Worm (Caenorhabditis elegans): Measurements from ENCODE around the gene scc-3.

scc-3 gene

ce11 chrV:12741684-12742083 lies 22.1 kb upstream of the scc-3 start, which contains the start of gene hrg-7:
hrg-7 (plus strand) TSS chrV:12742041.
- no peak for TF ChIP-seq dao-5 (tag; optimal IDR thresholded peaks at IDR 0.05)
- TF ChIP-seq him-1 (tag; optimal IDR thresholded peaks at IDR 0.05) = no peak
- TF ChIP-seq W03F9.2 (tag; optimal IDR thresholded peaks at IDR 0.05) = no peak

ce11 chrV:12743778-12744502 lies 19.8 kb upstream of the scc-3 start:
- TF ChIP-seq W03F9.2 (tag; optimal IDR thresholded peaks at IDR 0.05) (no peak), dao-5 (tag; optimal IDR thresholded peaks at IDR 0.05) (no peak), him-1 (tag; optimal IDR thresholded peaks at IDR 0.05) (no peak)

- TF ChIP-seq W03F9.2 (tag; optimal IDR thresholded peaks at IDR 0.05) (no peak), dao-5 (tag; optimal IDR thresholded peaks at IDR 0.05) (no peak), him-1 (tag; optimal IDR thresholded peaks at IDR 0.05) (no peak)
These were observed 18.8 kb upstream of the scc-3 start, which contains the start of gene C15C8.7 for ce11 chrV:12744979-12745378. C15C8.7 (minus strand) TSS chrV:12745050.

ce11 chrV:12747431-12747830 lies 16.3 kb upstream of the scc-3 start, which contains the start of gene C15C8.4:
C15C8.4 (minus strand) TSS chrV:12747463.
- TF ChIP-seq W03F9.2 (tag; optimal IDR thresholded peaks at IDR 0.05) (no peak), him-1 (tag; optimal IDR thresholded peaks at IDR 0.05) (no peak), dao-5 (tag; optimal IDR thresholded peaks at IDR 0.05) (no peak)

ce11 chrV:12747856-12748255 lies 15.9 kb upstream of the scc-3 start, which contains the start of gene C15C8.5:
C15C8.5 (plus strand) TSS chrV:12748007.
- no peak for TF ChIP-seq him-1 (tag; optimal IDR thresholded peaks at IDR 0.05)

- TF ChIP-seq dao-5 (tag; optimal IDR thresholded peaks at IDR 0.05) (no peak), W03F9.2 (tag; optimal IDR thresholded peaks at IDR 0.05) (no peak), him-1 (tag; optimal IDR thresholded peaks at IDR 0.05) (no peak)
These were observed 14.2 kb upstream of the scc-3 start for ce11 chrV:12749558-12749957.

- TF ChIP-seq dao-5 (tag; optimal IDR thresholded peaks at IDR 0.05) (no peak), him-1 (tag; optimal IDR thresholded peaks at IDR 0.05) (no peak)
These were observed 12.2 kb upstream of the scc-3 start, which contains the start of gene C15C8.6 for ce11 chrV:12751495-12752050. C15C8.6 (minus strand) TSS chrV:12751545.

ce11 chrV:12752407-12752806 lies 11.3 kb upstream of the scc-3 start, which contains the start of gene C15C8.8:
C15C8.8 (minus strand) TSS chrV:12752507.
- TF ChIP-seq him-1 (tag; optimal IDR thresholded peaks at IDR 0.05) = no peak

- TF ChIP-seq W03F9.2 (tag; optimal IDR thresholded peaks at IDR 0.05) (no peak), dao-5 (tag; optimal IDR thresholded peaks at IDR 0.05) (no peak), him-1 (tag; optimal IDR thresholded peaks at IDR 0.05) (no peak)
These were observed 8.9 kb upstream of the scc-3 start, which contains the start of gene gpa-13 for ce11 chrV:12754839-12755238. gpa-13 (minus strand) TSS chrV:12754939.

ce11 chrV:12759660-12760059 lies 4.1 kb upstream of the scc-3 start, which contains the start of gene papl-1:
papl-1 (minus strand) TSS chrV:12759760.
- TF ChIP-seq W03F9.2 (tag; optimal IDR thresholded peaks at IDR 0.05) = no peak
- TF ChIP-seq him-1 (tag; optimal IDR thresholded peaks at IDR 0.05) = no peak
- no peak for TF ChIP-seq dao-5 (tag; optimal IDR thresholded peaks at IDR 0.05)

ce11 chrV:12760913-12761312 lies 2.8 kb upstream of the scc-3 start, which contains the start of gene F18E2.15:
F18E2.15 (minus strand) TSS chrV:12761013.
- TF ChIP-seq dao-5 (tag; optimal IDR thresholded peaks at IDR 0.05) = no peak
- TF ChIP-seq him-1 (tag; optimal IDR thresholded peaks at IDR 0.05) = no peak
- no peak for TF ChIP-seq W03F9.2 (tag; optimal IDR thresholded peaks at IDR 0.05)

- TF ChIP-seq W03F9.2 (tag; optimal IDR thresholded peaks at IDR 0.05) = no peak
- TF ChIP-seq him-1 (tag; optimal IDR thresholded peaks at IDR 0.05) = no peak
- no peak for TF ChIP-seq dao-5 (tag; optimal IDR thresholded peaks at IDR 0.05)
These were observed 5.2 kb downstream of the scc-3 start, which contains the start of gene srt-43 for ce11 chrV:12768946-12769345. srt-43 (plus strand) TSS chrV:12769246.

ce11 chrV:12773222-12773621 lies 9.5 kb downstream of the scc-3 start, which contains the start of gene ZC455.1:
ZC455.1 (plus strand) TSS chrV:12773522.
- TF ChIP-seq W03F9.2 (tag; optimal IDR thresholded peaks at IDR 0.05) (no peak), dao-5 (tag; optimal IDR thresholded peaks at IDR 0.05) (no peak), him-1 (tag; optimal IDR thresholded peaks at IDR 0.05) (no peak)

- no peak for TF ChIP-seq dao-5 (tag; optimal IDR thresholded peaks at IDR 0.05)
- no peak for TF ChIP-seq him-1 (tag; optimal IDR thresholded peaks at IDR 0.05)
- TF ChIP-seq W03F9.2 (tag; optimal IDR thresholded peaks at IDR 0.05) = no peak
These were observed 10.1 kb downstream of the scc-3 start for ce11 chrV:12773852-12774251.
